Worm (Caenorhabditis elegans) whole organism, L4 larva: ENCODE results near the gene Y22D7AR.7.
A peak's percentile ranks its signal among the peaks of the same experiment; 100 is the strongest.

Experiments
- F26F4.8 ChIP-seq: fragments of 200-800 bp; sonication (Bioruptor generic); conservative IDR thresholded peaks from 2 replicates; pipeline ENCODE4 v1.3.6; 2022; ENCODE audit warnings: missing genetic modification characterization, missing compliant biosample characterization
- F37D6.2 ChIP-seq: sonication (generic microtip); optimal IDR thresholded peaks from 2 replicates; lab custom pipeline; 2016; ENCODE audit warnings: mild to moderate bottlenecking, missing genetic modification characterization, missing compliant biosample characterization
- R02D3.7 ChIP-seq: fragments of 150-350 bp; sonication (generic microtip); optimal IDR thresholded peaks from 3 replicates; lab custom pipeline; 2014; ENCODE audit warnings: missing biosample characterization, missing genetic modification characterization
- T26A8.4 ChIP-seq: fragments of 200-800 bp; sonication (Bioruptor generic); IDR thresholded peaks from 2 replicates; pipeline ENCODE4 v1.3.6; 2022; ENCODE audit warnings: missing genetic modification characterization, missing compliant biosample characterization
- ZK337.2 ChIP-seq: fragments of 200-800 bp; sonication (Bioruptor generic); IDR thresholded peaks from 2 replicates; pipeline ENCODE4 v1.3.6; 2022; ENCODE audit warnings: missing genetic modification reagents, missing genetic modification characterization, missing compliant biosample characterization
- ama-1 ChIP-seq: fragments of 150-350 bp; optimal IDR thresholded peaks from 2 replicates; lab custom pipeline; 2014; ENCODE audit warnings: inconsistent platforms, mixed read lengths
- attf-4 ChIP-seq: sonication (generic microtip); optimal IDR thresholded peaks from 3 replicates; lab custom pipeline; 2017; ENCODE audit warnings: missing biosample characterization, missing genetic modification characterization
- ceh-44 ChIP-seq: fragments of 200-800 bp; sonication (Bioruptor generic); IDR thresholded peaks from 2 replicates; pipeline ENCODE4 v1.3.6; 2022; ENCODE audit warnings: missing genetic modification reagents, missing genetic modification characterization, missing compliant biosample characterization
- ceh-82 ChIP-seq: sonication (generic microtip); optimal IDR thresholded peaks from 2 replicates; lab custom pipeline; 2017; ENCODE audit warnings: missing biosample characterization, missing genetic modification characterization
- cey-2 ChIP-seq: sonication (generic microtip); optimal IDR thresholded peaks from 3 replicates; lab custom pipeline; 2017; ENCODE audit warnings: missing genetic modification characterization, mild to moderate bottlenecking, missing compliant biosample characterization, antibody characterized with exemption, borderline replicate concordance; ENCODE audit not compliant: insufficient read depth
- ctbp-1 ChIP-seq: fragments of 200-800 bp; sonication (Bioruptor generic); IDR thresholded peaks from 2 replicates; pipeline ENCODE4 v1.3.6; 2022; ENCODE audit warnings: missing genetic modification reagents, missing genetic modification characterization, missing compliant biosample characterization
- dmd-9 ChIP-seq: fragments of 200-800 bp; sonication (Bioruptor generic); IDR thresholded peaks from 2 replicates; pipeline ENCODE4 v1.3.6; 2022; ENCODE audit warnings: missing genetic modification reagents, missing genetic modification characterization, missing compliant biosample characterization
- dpl-1 ChIP-seq: fragments of 150-350 bp; optimal IDR thresholded peaks from 2 replicates; lab custom pipeline; 2014; ENCODE audit warnings: missing biosample characterization, missing genetic modification reagents, missing genetic modification characterization
- fkh-10 ChIP-seq: fragments of 150-350 bp; optimal IDR thresholded peaks from 2 replicates; lab custom pipeline; 2014; ENCODE audit warnings: missing biosample characterization, missing genetic modification reagents, missing genetic modification characterization
- gei-8 ChIP-seq: fragments of 200-800 bp; sonication (Bioruptor generic); optimal IDR thresholded peaks from 2 replicates; lab custom pipeline; 2018; ENCODE audit warnings: mild to moderate bottlenecking, missing genetic modification characterization, missing compliant biosample characterization
- hlh-11 ChIP-seq: fragments of 200-800 bp; sonication (Bioruptor generic); optimal IDR thresholded peaks from 2 replicates; lab custom pipeline; 2018; ENCODE audit warnings: mild to moderate bottlenecking, missing genetic modification characterization, missing compliant biosample characterization
- hlh-30 ChIP-seq: sonication (generic microtip); optimal IDR thresholded peaks from 2 replicates; lab custom pipeline; 2017; ENCODE audit warnings: antibody characterized with exemption, mild to moderate bottlenecking, missing genetic modification characterization, missing compliant biosample characterization; ENCODE audit not compliant: insufficient read depth
- hmg-1.1 ChIP-seq: fragments of 200-800 bp; sonication (Bioruptor generic); IDR thresholded peaks from 2 replicates; pipeline ENCODE4 v1.3.6; 2022; ENCODE audit warnings: missing genetic modification reagents, missing genetic modification characterization, missing compliant biosample characterization
- lin-15B ChIP-seq: fragments of 150-350 bp; sonication (generic microtip); optimal IDR thresholded peaks from 3 replicates; lab custom pipeline; 2014; ENCODE audit warnings: missing biosample characterization, missing genetic modification characterization
- lin-29 ChIP-seq: fragments of 200-800 bp; sonication (Bioruptor generic); IDR thresholded peaks from 2 replicates; pipeline ENCODE4 v1.3.6; 2022; ENCODE audit warnings: missing genetic modification reagents, missing genetic modification characterization, missing compliant biosample characterization
- lin-38 ChIP-seq: fragments of 200-800 bp; sonication (Bioruptor generic); IDR thresholded peaks from 2 replicates; pipeline ENCODE4 v1.3.6; 2022; ENCODE audit warnings: missing genetic modification reagents, missing genetic modification characterization, missing compliant biosample characterization
- lin-39 ChIP-seq: fragments of 150-350 bp; optimal IDR thresholded peaks from 2 replicates; lab custom pipeline; 2014; ENCODE audit warnings: missing biosample characterization, missing genetic modification reagents, missing genetic modification characterization
- madf-5 ChIP-seq, 2 experiments: fragments of 200-800 bp; sonication (Bioruptor generic); IDR thresholded peaks; 2 replicates each; pipeline ENCODE4 v1.3.6; 2022; ENCODE audit warnings: missing compliant biosample characterization in 2 of 2, missing genetic modification characterization in 2 of 2
- madf-9 ChIP-seq: fragments of 200-800 bp; sonication (Bioruptor generic); conservative IDR thresholded peaks from 2 replicates; pipeline ENCODE4 v1.3.6; 2022; ENCODE audit warnings: missing genetic modification reagents, missing genetic modification characterization, missing compliant biosample characterization
- mdl-1 ChIP-seq, 2 experiments: fragments of 150-350 bp in 1 of 2; sonication (generic microtip) in 1 of 2; optimal IDR thresholded peaks; 2 replicates each; lab custom pipeline; 2014 to 2017; ENCODE audit warnings: missing biosample characterization in 2 of 2, missing genetic modification characterization in 2 of 2
- mdt-29 ChIP-seq: fragments of 200-800 bp; sonication (Bioruptor generic); IDR thresholded peaks from 2 replicates; pipeline ENCODE4 v1.3.6; 2022; ENCODE audit warnings: missing genetic modification reagents, missing genetic modification characterization, missing compliant biosample characterization
- mes-2 ChIP-seq: sonication (generic microtip); optimal IDR thresholded peaks from 2 replicates; lab custom pipeline; 2016; ENCODE audit warnings: missing genotype, mild to moderate bottlenecking, missing genetic modification characterization, missing compliant biosample characterization; ENCODE audit not compliant: poor library complexity, severe bottlenecking
- mxl-2 ChIP-seq: fragments of 200-800 bp; sonication (Bioruptor generic); conservative IDR thresholded peaks from 2 replicates; pipeline ENCODE4 v1.3.6; 2022; ENCODE audit warnings: missing genetic modification reagents, missing genetic modification characterization, missing compliant biosample characterization
- mxl-3 ChIP-seq: fragments of 200-800 bp; sonication (Bioruptor generic); optimal IDR thresholded peaks from 2 replicates; lab custom pipeline; 2018; ENCODE audit warnings: mild to moderate bottlenecking, missing genetic modification characterization, missing compliant biosample characterization
- nhr-102 ChIP-seq: sonication (generic microtip); optimal IDR thresholded peaks from 2 replicates; lab custom pipeline; 2016; ENCODE audit warnings: mild to moderate bottlenecking, missing genetic modification characterization, moderate library complexity, missing compliant biosample characterization
- nhr-11 ChIP-seq: fragments of 150-350 bp; optimal IDR thresholded peaks from 2 replicates; lab custom pipeline; 2014; ENCODE audit warnings: missing biosample characterization, missing genetic modification characterization
- nhr-25 ChIP-seq: sonication (generic microtip); optimal IDR thresholded peaks from 2 replicates; lab custom pipeline; 2017; ENCODE audit warnings: missing genetic modification characterization, mild to moderate bottlenecking, missing compliant biosample characterization, antibody characterized with exemption, moderate library complexity, borderline replicate concordance; ENCODE audit not compliant: insufficient read depth
- nhr-6 ChIP-seq: fragments of 150-350 bp; optimal IDR thresholded peaks from 2 replicates; lab custom pipeline; 2014; ENCODE audit warnings: missing biosample characterization, missing genetic modification characterization
- skn-1 ChIP-seq: fragments of 150-350 bp; optimal IDR thresholded peaks from 2 replicates; lab custom pipeline; 2014; ENCODE audit warnings: missing biosample characterization, missing genetic modification characterization
- tag-97 ChIP-seq: fragments of 200-800 bp; sonication (Bioruptor generic); IDR thresholded peaks from 2 replicates; pipeline ENCODE4 v1.3.6; 2022; ENCODE audit warnings: missing genetic modification characterization, missing compliant biosample characterization
- unc-39 ChIP-seq: sonication (generic microtip); optimal IDR thresholded peaks from 2 replicates; lab custom pipeline; 2017; ENCODE audit warnings: missing biosample characterization, missing genetic modification characterization
- zfp-2 ChIP-seq: sonication (generic microtip); optimal IDR thresholded peaks from 2 replicates; lab custom pipeline; 2016; ENCODE audit warnings: mild to moderate bottlenecking, missing genetic modification characterization, missing compliant biosample characterization
- zip-2 ChIP-seq: fragments of 150-350 bp; optimal IDR thresholded peaks from 2 replicates; lab custom pipeline; 2014; ENCODE audit warnings: missing biosample characterization, missing genetic modification characterization

The Y22D7AR.7 gene

DNA sequence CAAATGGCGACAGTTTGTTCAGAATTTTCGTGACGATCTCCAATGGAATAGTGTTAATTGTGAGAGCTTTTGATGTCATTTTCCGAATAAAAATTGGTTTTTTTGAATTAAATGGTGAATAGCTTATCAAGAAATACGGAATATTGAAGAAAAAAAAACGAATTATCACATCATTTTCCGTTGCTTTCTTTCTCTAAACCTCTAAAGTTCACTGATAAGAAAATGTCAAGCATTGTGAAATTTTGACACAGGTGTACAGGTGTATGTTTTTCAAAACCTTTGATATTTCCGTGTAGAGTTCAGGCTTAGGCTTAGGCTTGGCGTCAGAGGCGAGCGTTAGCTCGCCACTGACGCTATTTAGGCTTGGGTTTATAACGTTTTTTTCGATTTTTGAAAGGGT lies 10.9 kb upstream of the Y22D7AR.7 start, which contains the start of gene fbxa-74 (continued):
- TF ChIP-seq hlh-11 = peak; percentile 36
- no peak for TF ChIP-seq lin-15B (tag; lab: Kevin White, UChicago)
- TF ChIP-seq gei-8 = no peak
- TF ChIP-seq dpl-1 (GFP tag; lab: Kevin White, UChicago) = no peak
- no peak for TF ChIP-seq nhr-102
- TF ChIP-seq hmg-1.1 (GFP tag; lab: Robert Waterston, UW) = no peak
- TF ChIP-seq ctbp-1 (GFP tag; lab: Robert Waterston, UW) = no peak
- TF ChIP-seq T26A8.4 = no peak
- no peak for TF ChIP-seq F37D6.2 (tag; lab: Kevin White, UChicago)
- no peak for TF ChIP-seq unc-39 (tag; lab: Kevin White, UChicago)
- TF ChIP-seq F26F4.8 (GFP tag; lab: Robert Waterston, UW) = no peak
- no peak for TF ChIP-seq fkh-10 (GFP tag; lab: Kevin White, UChicago)
- no peak for TF ChIP-seq zfp-2 (tag; lab: Kevin White, UChicago)
- peak; percentile 86 for TF ChIP-seq nhr-6 (tag; lab: Kevin White, UChicago)
- TF ChIP-seq mes-2 (tag; lab: Kevin White, UChicago) = no peak

DNA sequence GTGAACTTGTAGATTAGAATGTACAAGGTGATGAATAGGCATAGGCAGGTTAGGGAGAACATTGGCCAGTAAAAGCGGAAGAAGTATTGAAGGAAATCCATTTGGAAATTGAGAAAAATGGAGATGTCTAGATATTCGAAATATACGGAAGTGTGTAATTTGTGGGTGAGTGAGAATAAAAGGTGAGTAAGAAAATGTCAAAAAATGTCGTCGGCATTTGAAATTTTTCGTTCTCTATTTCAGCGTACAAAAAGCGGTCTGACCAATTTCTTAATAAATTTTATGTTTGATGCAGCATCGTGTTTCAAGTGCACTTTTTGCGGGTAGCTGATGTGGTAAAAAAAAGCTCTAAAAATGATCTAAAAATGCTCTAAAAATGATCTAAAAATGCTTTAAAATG lies 7.1 kb upstream of the Y22D7AR.7 start, which contains the start of gene srd-64:
srd-64 (minus strand) TSS at position 101 of the 400 bp plus-strand sequence.
- TF ChIP-seq lin-39 (tag; lab: Kevin White, UChicago) (no peak), ZK337.2 (no peak), cey-2 (tag; lab: Kevin White, UChicago) (no peak), nhr-102 (no peak), F26F4.8 (GFP tag; lab: Robert Waterston, UW) (no peak), attf-4 (tag; lab: Kevin White, UChicago) (no peak), R02D3.7 (tag; lab: Kevin White, UChicago) (no peak), madf-5 (GFP tag; IDR thresholded peaks at IDR 0.05; lab: Robert Waterston, UW) (no peak), mdt-29 (GFP tag; lab: Robert Waterston, UW) (no peak), nhr-11 (tag; lab: Kevin White, UChicago) (no peak), tag-97 (GFP tag; lab: Robert Waterston, UW) (no peak), hlh-30 (tag; lab: Kevin White, UChicago) (no peak), zip-2 (tag; lab: Kevin White, UChicago) (no peak), ama-1 (lab: Kevin White, UChicago) (no peak), nhr-25 (tag; lab: Kevin White, UChicago) (no peak), ceh-82 (tag; lab: Kevin White, UChicago) (no peak), dmd-9 (GFP tag; lab: Robert Waterston, UW) (no peak), mxl-3 (GFP tag; lab: Kevin White, UChicago) (no peak), skn-1 (tag; lab: Kevin White, UChicago) (no peak)

DNA sequence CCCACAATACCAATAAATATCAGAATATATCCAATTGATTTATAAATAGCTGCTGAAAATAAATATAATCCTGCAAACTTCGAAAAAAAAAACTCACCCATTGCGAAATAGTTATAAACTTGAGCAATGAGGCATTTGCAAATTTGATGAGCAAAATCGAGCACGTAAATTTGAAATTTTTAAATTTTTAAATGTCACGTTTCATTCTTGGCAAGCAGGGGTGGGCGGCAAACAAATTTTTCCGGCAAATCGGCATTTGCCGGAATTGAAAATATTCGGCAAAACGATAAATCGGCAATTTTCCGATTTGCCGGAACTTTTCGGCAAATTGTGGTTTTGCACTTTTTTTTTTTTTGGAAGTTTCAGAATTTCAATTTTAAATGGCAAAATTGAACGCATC lies 2.0 kb upstream of the Y22D7AR.7 start, which contains the start of gene Y22D7AR.14:
Y22D7AR.14 (minus strand) TSS at position 101 of the 400 bp plus-strand sequence.
- no peak for TF ChIP-seq mxl-2 (GFP tag; lab: Robert Waterston, UW)
- TF ChIP-seq ceh-44 (GFP tag; lab: Robert Waterston, UW) = no peak
- TF ChIP-seq mdl-1 (tag; optimal IDR thresholded peaks at IDR 0.05; lab: Kevin White, UChicago) = no peak
- TF ChIP-seq madf-9 (GFP tag; lab: Robert Waterston, UW) = no peak
- no peak for TF ChIP-seq lin-38 (GFP tag; lab: Robert Waterston, UW)
- TF ChIP-seq R02D3.7 (tag; lab: Kevin White, UChicago) = no peak
- TF ChIP-seq lin-29 (GFP tag; lab: Robert Waterston, UW) = no peak
